Worm (Caenorhabditis elegans) whole organism, L2 larva: Measurements from ENCODE around the gene bgnt-1.1.

Experiments used
- C34F6.9 ChIP-seq: fragments of 150-350 bp; optimal IDR thresholded peaks from 2 replicates; lab custom pipeline; 2014; ENCODE audit warnings: missing biosample characterization, missing genetic modification characterization
- F13H6.1 ChIP-seq: sonication (generic microtip); optimal IDR thresholded peaks from 2 replicates; lab custom pipeline; 2016; ENCODE audit warnings: missing genetic modification characterization, missing compliant biosample characterization
- R02D3.7 ChIP-seq: fragments of 150-350 bp; optimal IDR thresholded peaks from 2 replicates; lab custom pipeline; 2014; ENCODE audit warnings: missing biosample characterization, missing genetic modification characterization
- Y55F3AM.14 ChIP-seq: fragments of 200-800 bp; sonication (Bioruptor generic); optimal IDR thresholded peaks from 2 replicates; lab custom pipeline; 2018; ENCODE audit warnings: mild to moderate bottlenecking, missing genetic modification characterization, missing compliant biosample characterization
- ZK546.5 ChIP-seq: sonication (generic microtip); optimal IDR thresholded peaks from 2 replicates; lab custom pipeline; 2017; ENCODE audit warnings: missing biosample characterization, missing genetic modification characterization
- alr-1 ChIP-seq: fragments of 150-350 bp; optimal IDR thresholded peaks from 2 replicates; lab custom pipeline; 2014; ENCODE audit warnings: missing biosample characterization, missing genetic modification characterization
- aly-2 ChIP-seq: fragments of 150-350 bp; optimal IDR thresholded peaks from 2 replicates; lab custom pipeline; 2014; ENCODE audit warnings: missing biosample characterization, missing genetic modification characterization
- ama-1 ChIP-seq: fragments of 150-350 bp; optimal IDR thresholded peaks from 2 replicates; lab custom pipeline; 2018; ENCODE audit warnings: inconsistent platforms
- blmp-1 ChIP-seq: sonication (generic microtip); optimal IDR thresholded peaks from 2 replicates; lab custom pipeline; 2017; ENCODE audit warnings: missing genetic modification characterization, mild to moderate bottlenecking, missing compliant biosample characterization, antibody characterized with exemption, moderate library complexity; ENCODE audit not compliant: insufficient read depth
- ceh-16 ChIP-seq: fragments of 150-350 bp; optimal IDR thresholded peaks from 2 replicates; lab custom pipeline; 2014; ENCODE audit warnings: missing biosample characterization, missing genetic modification characterization
- crh-2 ChIP-seq: sonication (generic microtip); optimal IDR thresholded peaks from 2 replicates; lab custom pipeline; 2017; ENCODE audit warnings: missing biosample characterization, missing genetic modification characterization
- dmd-4 ChIP-seq: sonication (generic microtip); optimal IDR thresholded peaks from 2 replicates; lab custom pipeline; 2017; ENCODE audit warnings: missing biosample characterization, missing genetic modification characterization
- egl-27 ChIP-seq: sonication (generic microtip); optimal IDR thresholded peaks from 3 replicates; lab custom pipeline; 2017; ENCODE audit warnings: missing biosample characterization, missing genetic modification reagents, missing genetic modification characterization
- elt-1 ChIP-seq: fragments of 150-350 bp; optimal IDR thresholded peaks from 2 replicates; lab custom pipeline; 2014; ENCODE audit warnings: missing biosample characterization, missing genetic modification characterization
- elt-3 ChIP-seq: sonication (generic microtip); optimal IDR thresholded peaks from 2 replicates; lab custom pipeline; 2017; ENCODE audit warnings: missing biosample characterization, missing genetic modification characterization
- fos-1 ChIP-seq: fragments of 150-350 bp; optimal IDR thresholded peaks from 2 replicates; lab custom pipeline; 2014; ENCODE audit warnings: missing biosample characterization, missing genetic modification characterization
- gmeb-1 ChIP-seq: fragments of 150-350 bp; optimal IDR thresholded peaks from 2 replicates; lab custom pipeline; 2014; ENCODE audit warnings: missing biosample characterization, missing genetic modification characterization
- lin-11 ChIP-seq: fragments of 150-350 bp; sonication (generic microtip); optimal IDR thresholded peaks from 2 replicates; lab custom pipeline; 2014; ENCODE audit warnings: missing biosample characterization, missing genetic modification characterization, inconsistent platforms, mixed read lengths
- lin-13 ChIP-seq: fragments of 150-350 bp; optimal IDR thresholded peaks from 2 replicates; lab custom pipeline; 2014; ENCODE audit warnings: missing biosample characterization, missing genetic modification reagents, missing genetic modification characterization
- lin-39 ChIP-seq: fragments of 150-350 bp; optimal IDR thresholded peaks from 2 replicates; lab custom pipeline; 2014; ENCODE audit warnings: missing biosample characterization, missing genetic modification reagents, missing genetic modification characterization
- lsy-2 ChIP-seq, 2 experiments: fragments of 150-350 bp in 1 of 2; sonication (generic microtip) in 1 of 2; optimal IDR thresholded peaks; 2 replicates each; lab custom pipeline; 2014 to 2017; ENCODE audit warnings: missing biosample characterization in 2 of 2, missing genetic modification characterization in 2 of 2
- mab-5 ChIP-seq: fragments of 150-350 bp; optimal IDR thresholded peaks from 2 replicates; lab custom pipeline; 2014; ENCODE audit warnings: missing biosample characterization, missing genetic modification characterization
- mbf-1 ChIP-seq: sonication (generic microtip); optimal IDR thresholded peaks from 2 replicates; lab custom pipeline; 2017; ENCODE audit warnings: missing biosample characterization, missing genetic modification characterization
- mdl-1 ChIP-seq, 2 experiments: fragments of 150-350 bp in 1 of 2; sonication (generic microtip) in 1 of 2; optimal IDR thresholded peaks; 2 replicates each; lab custom pipeline; 2017; ENCODE audit warnings: missing biosample characterization in 2 of 2, missing genetic modification characterization in 2 of 2
- nhr-10 ChIP-seq: sonication (generic microtip); optimal IDR thresholded peaks from 2 replicates; lab custom pipeline; 2017; ENCODE audit warnings: missing biosample characterization, missing genetic modification characterization
- nhr-11 ChIP-seq: fragments of 150-350 bp; optimal IDR thresholded peaks from 2 replicates; lab custom pipeline; 2014; ENCODE audit warnings: missing biosample characterization, missing genetic modification characterization
- nhr-12 ChIP-seq: fragments of 150-350 bp; optimal IDR thresholded peaks from 2 replicates; lab custom pipeline; 2014; ENCODE audit warnings: missing biosample characterization, missing genetic modification characterization
- nhr-129 ChIP-seq: fragments of 150-350 bp; optimal IDR thresholded peaks from 2 replicates; lab custom pipeline; 2014; ENCODE audit warnings: missing biosample characterization, missing genetic modification characterization
- nhr-21 ChIP-seq: fragments of 150-350 bp; optimal IDR thresholded peaks from 2 replicates; lab custom pipeline; 2014; ENCODE audit warnings: missing biosample characterization, missing genetic modification characterization
- nhr-23 ChIP-seq: fragments of 150-350 bp; optimal IDR thresholded peaks from 2 replicates; lab custom pipeline; 2014; ENCODE audit warnings: missing biosample characterization, missing genetic modification reagents, missing genetic modification characterization
- nhr-237 ChIP-seq: fragments of 150-350 bp; optimal IDR thresholded peaks from 2 replicates; lab custom pipeline; 2014; ENCODE audit warnings: missing biosample characterization, missing genetic modification characterization
- nhr-6 ChIP-seq: fragments of 150-350 bp; optimal IDR thresholded peaks from 2 replicates; lab custom pipeline; 2014; ENCODE audit warnings: missing biosample characterization, missing genetic modification characterization
- nhr-77 ChIP-seq: fragments of 150-350 bp; optimal IDR thresholded peaks from 2 replicates; lab custom pipeline; 2014; ENCODE audit warnings: missing biosample characterization, missing genetic modification characterization
- peb-1 ChIP-seq: fragments of 150-350 bp; optimal IDR thresholded peaks from 2 replicates; lab custom pipeline; 2014; ENCODE audit warnings: missing biosample characterization, missing genetic modification characterization
- sem-4 ChIP-seq: fragments of 150-350 bp; optimal IDR thresholded peaks from 2 replicates; lab custom pipeline; 2014; ENCODE audit warnings: missing biosample characterization, missing genetic modification reagents, missing genetic modification characterization
- skn-1 ChIP-seq: sonication (generic microtip); optimal IDR thresholded peaks from 2 replicates; lab custom pipeline; 2017; ENCODE audit warnings: missing biosample characterization, missing genetic modification characterization
- sma-3 ChIP-seq: sonication (generic microtip); optimal IDR thresholded peaks from 2 replicates; lab custom pipeline; 2016; ENCODE audit warnings: missing genetic modification reagents, missing genetic modification characterization, missing compliant biosample characterization
- sma-9 ChIP-seq, 2 experiments: fragments of 150-350 bp in 1 of 2; sonication (generic microtip) in 1 of 2; optimal IDR thresholded peaks; 2 replicates each; lab custom pipeline; 2014 to 2016; ENCODE audit warnings: missing genetic modification characterization in 2 of 2, mild to moderate bottlenecking in 1 of 2, missing biosample characterization in 1 of 2, missing compliant biosample characterization in 1 of 2, missing genetic modification reagents in 1 of 2, moderate library complexity in 1 of 2
- snpc-4 ChIP-seq: fragments of 150-350 bp; optimal IDR thresholded peaks from 2 replicates; lab custom pipeline; 2014; ENCODE audit warnings: missing biosample characterization, missing genetic modification characterization
- unc-39 ChIP-seq: fragments of 150-350 bp; optimal IDR thresholded peaks from 2 replicates; lab custom pipeline; 2014; ENCODE audit warnings: missing biosample characterization, missing genetic modification characterization
- unc-55 ChIP-seq: fragments of 150-350 bp; sonication (generic microtip); optimal IDR thresholded peaks from 3 replicates; lab custom pipeline; 2014; ENCODE audit warnings: missing biosample characterization, missing genetic modification reagents, missing genetic modification characterization
- unc-62 ChIP-seq: fragments of 150-350 bp; optimal IDR thresholded peaks from 2 replicates; lab custom pipeline; 2014; ENCODE audit warnings: missing biosample characterization, missing genetic modification reagents, missing genetic modification characterization
- zag-1 ChIP-seq: fragments of 150-350 bp; optimal IDR thresholded peaks from 2 replicates; lab custom pipeline; 2014; ENCODE audit warnings: missing biosample characterization, missing genetic modification characterization
- ztf-1 ChIP-seq: fragments of 200-800 bp; sonication (Bioruptor generic); conservative IDR thresholded peaks from 2 replicates; pipeline ENCODE4 v1.3.6; 2022; ENCODE audit warnings: missing genetic modification characterization, missing compliant biosample characterization
- ztf-11 ChIP-seq: sonication (generic microtip); optimal IDR thresholded peaks from 2 replicates; lab custom pipeline; 2017; ENCODE audit warnings: missing biosample characterization, missing genetic modification characterization
- ztf-4 ChIP-seq: fragments of 150-350 bp; optimal IDR thresholded peaks from 2 replicates; lab custom pipeline; 2014; ENCODE audit warnings: missing biosample characterization, missing genetic modification characterization

The bgnt-1.1 gene

DNA sequence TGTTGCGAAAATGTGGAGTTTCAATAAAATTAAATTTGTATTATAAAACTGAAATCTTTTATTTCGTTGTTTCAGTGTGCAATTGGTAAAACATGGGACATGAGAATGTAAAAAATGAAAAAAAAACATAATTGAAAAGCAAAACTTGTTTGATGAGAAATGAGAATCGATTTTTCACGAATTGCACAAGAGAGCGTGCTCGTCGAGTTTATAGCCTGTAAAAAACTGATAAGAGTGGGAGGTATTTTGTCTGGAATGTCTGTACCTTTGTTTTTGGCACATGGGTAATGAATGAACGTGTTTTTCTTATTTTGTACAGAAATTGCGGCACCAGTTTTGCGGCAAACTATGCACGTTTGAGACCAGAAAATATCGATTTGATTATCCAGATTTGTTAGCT, 10.0 kb downstream of the bgnt-1.1 start:
- TF ChIP-seq gmeb-1 (tag; lab: Kevin White, UChicago) = no peak
- TF ChIP-seq aly-2 (tag; lab: Kevin White, UChicago) = no peak
- TF ChIP-seq fos-1 (tag; lab: Kevin White, UChicago) = peak; percentile 12
- no peak for TF ChIP-seq nhr-10 (tag; lab: Kevin White, UChicago)
- no peak for TF ChIP-seq sma-3
- TF ChIP-seq F13H6.1 (tag; lab: Kevin White, UChicago) = no peak
- no peak for TF ChIP-seq nhr-237 (tag; lab: Kevin White, UChicago)
- no peak for TF ChIP-seq mbf-1 (tag; lab: Kevin White, UChicago)

DNA sequence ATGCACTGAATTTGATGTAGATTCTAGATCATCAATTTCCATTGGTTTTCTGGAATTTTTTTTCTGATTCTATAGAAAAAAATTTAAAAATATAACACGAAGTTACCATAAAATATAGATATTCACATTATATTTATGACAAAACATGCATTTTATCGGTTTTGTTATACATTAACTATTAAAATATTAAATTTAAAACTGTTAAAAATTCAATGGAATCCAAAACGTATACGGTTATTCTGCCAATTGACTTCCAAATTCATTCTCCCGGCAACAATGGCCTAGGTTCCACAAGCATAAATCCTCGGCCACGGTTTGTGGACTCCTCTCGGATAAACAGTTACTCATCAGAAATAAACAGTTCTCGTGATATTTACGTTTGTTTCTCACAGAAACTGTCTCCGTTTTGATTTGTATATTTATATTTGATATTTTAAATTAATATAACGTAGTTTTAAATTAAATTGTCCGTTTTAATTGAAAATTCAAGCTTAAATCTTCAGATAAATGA, 11.1 kb downstream of the bgnt-1.1 start, which contains the start of the genes F01D4.5 and ced-5:
Gene F01D4.5, minus strand, starts transcription at position 51 of the 511 bp plus-strand sequence.
Gene ced-5, plus strand, starts transcription at position 504 of the 511 bp plus-strand sequence.
- peak; percentile 46 for TF ChIP-seq nhr-129 (tag; lab: Kevin White, UChicago)
- no peak for TF ChIP-seq mab-5 (tag; lab: Kevin White, UChicago)
- TF ChIP-seq R02D3.7 (tag; lab: Kevin White, UChicago) = no peak
- no peak for TF ChIP-seq mbf-1 (tag; lab: Kevin White, UChicago)
- TF ChIP-seq ama-1 (lab: Kevin White, UChicago) = no peak
- TF ChIP-seq lin-39 = no peak
- TF ChIP-seq dmd-4 = no peak
- no peak for TF ChIP-seq zag-1 (tag; lab: Kevin White, UChicago)
- TF ChIP-seq sma-3 = peak; percentile 89
- no peak for TF ChIP-seq ztf-1
- TF ChIP-seq Y55F3AM.14 (GFP tag; lab: Kevin White, UChicago) = no peak
- TF ChIP-seq nhr-23 (tag; lab: Kevin White, UChicago) = no peak
- no peak for TF ChIP-seq ZK546.5 (tag; lab: Kevin White, UChicago)
- TF ChIP-seq peb-1 (tag; lab: Kevin White, UChicago) = no peak
- TF ChIP-seq lin-11 (tag; lab: Kevin White, UChicago) = peak; percentile 26
- no peak for TF ChIP-seq skn-1 (tag; lab: Kevin White, UChicago)
- peak; percentile 35 for TF ChIP-seq ceh-16 (tag; lab: Kevin White, UChicago)
- TF ChIP-seq fos-1 (tag; lab: Kevin White, UChicago) = peak; percentile 92
- no peak for TF ChIP-seq nhr-12 (tag; lab: Kevin White, UChicago)
- TF ChIP-seq alr-1 (tag; lab: Kevin White, UChicago) = no peak
- TF ChIP-seq egl-27 (tag; lab: Kevin White, UChicago) = peak; percentile 57
- no peak for TF ChIP-seq ztf-11 (tag; lab: Kevin White, UChicago)
- no peak for TF ChIP-seq aly-2 (tag; lab: Kevin White, UChicago)
- TF ChIP-seq unc-55 = peak; percentile 72
- TF ChIP-seq nhr-10 (tag; lab: Kevin White, UChicago) = no peak
- TF ChIP-seq blmp-1 (tag; lab: Kevin White, UChicago) = peak; percentile 7
- no peak for TF ChIP-seq unc-62 (GFP tag; lab: Kevin White, UChicago)
- no peak for TF ChIP-seq unc-39 (tag; lab: Kevin White, UChicago)
- TF ChIP-seq elt-3 = no peak
- peak; percentile 67 to 87 for TF ChIP-seq lsy-2 (tag; optimal IDR thresholded peaks at IDR 0.05; lab: Kevin White, UChicago)
- peak; percentile 84 for TF ChIP-seq gmeb-1 (tag; lab: Kevin White, UChicago)
- TF ChIP-seq sma-9 (GFP tag; optimal IDR thresholded peaks at IDR 0.05; lab: Kevin White, UChicago) = peak; percentile 94
- no peak for TF ChIP-seq sma-9 (tag; optimal IDR thresholded peaks at IDR 0.05; lab: Kevin White, UChicago)
- TF ChIP-seq nhr-21 (tag; lab: Kevin White, UChicago) = peak; percentile 59
- TF ChIP-seq C34F6.9 (tag; lab: Kevin White, UChicago) = peak; percentile 85
- TF ChIP-seq mdl-1 (tag; optimal IDR thresholded peaks at IDR 0.05; lab: Kevin White, UChicago) = no peak
- TF ChIP-seq nhr-77 (tag; lab: Kevin White, UChicago) = no peak
- TF ChIP-seq snpc-4 = peak; percentile 10
- TF ChIP-seq sem-4 (tag; lab: Kevin White, UChicago) = peak; percentile 71
- peak; percentile 62 for TF ChIP-seq lin-13 (GFP tag; lab: Kevin White, UChicago)
- peak; percentile 64 for TF ChIP-seq crh-2 (tag; lab: Kevin White, UChicago)
- peak; percentile 10 for TF ChIP-seq ztf-4 (tag; lab: Kevin White, UChicago)
- peak; percentile 63 for TF ChIP-seq nhr-6 (tag; lab: Kevin White, UChicago)
- no peak for TF ChIP-seq nhr-11 (tag; lab: Kevin White, UChicago)
- TF ChIP-seq elt-1 = no peak
- peak; percentile 84 for TF ChIP-seq F13H6.1 (tag; lab: Kevin White, UChicago)
